Worm (Caenorhabditis elegans): ENCODE data around the gene C55A6.6.

ce11 chrV:11472209-11472608, 42.3 kb downstream of the C55A6.6 start, which contains the start of the genes nas-20 and nas-21:
- TF ChIP-seq F13H6.1 (tag; optimal IDR thresholded peaks at IDR 0.05), result no peak
- no peak for TF ChIP-seq fax-1 (tag; optimal IDR thresholded peaks at IDR 0.05)
- TF ChIP-seq ama-1 (optimal IDR thresholded peaks at IDR 0.05), result no peak
- no peak for TF ChIP-seq ets-4 (tag; optimal IDR thresholded peaks at IDR 0.05)
- no peak for TF ChIP-seq unc-86 (tag; optimal IDR thresholded peaks at IDR 0.05)
- no peak for TF ChIP-seq gmeb-2 (tag; optimal IDR thresholded peaks at IDR 0.05)
